Fruit fly (Drosophila melanogaster) Kc167 (cell line): ENCODE data around the gene CG34427.

ENCODE experiments used
- Myc ChIP-seq: fragments of >200 bp; optimal IDR thresholded peaks from 2 replicates; lab custom pipeline; 2017; ENCODE audit warnings: missing external identifiers
- Sin3A ChIP-seq: fragments of >200 bp; optimal IDR thresholded peaks from 2 replicates; lab custom pipeline; 2018; ENCODE audit warnings: missing external identifiers
- h ChIP-seq: fragments of >200 bp; optimal IDR thresholded peaks from 3 replicates; lab custom pipeline; 2018; ENCODE audit warnings: missing external identifiers
- insv ChIP-seq: fragments of >200 bp; optimal IDR thresholded peaks from 3 replicates; lab custom pipeline; 2018; ENCODE audit warnings: missing external identifiers
- psq ChIP-seq: fragments of >200 bp; optimal IDR thresholded peaks from 2 replicates; lab custom pipeline; 2017; ENCODE audit warnings: missing external identifiers
- ttk ChIP-seq: sonication (Bioruptor generic); optimal IDR thresholded peaks from 2 replicates; lab custom pipeline; 2017; ENCODE audit warnings: missing external identifiers

The CG34427 gene

DNA sequence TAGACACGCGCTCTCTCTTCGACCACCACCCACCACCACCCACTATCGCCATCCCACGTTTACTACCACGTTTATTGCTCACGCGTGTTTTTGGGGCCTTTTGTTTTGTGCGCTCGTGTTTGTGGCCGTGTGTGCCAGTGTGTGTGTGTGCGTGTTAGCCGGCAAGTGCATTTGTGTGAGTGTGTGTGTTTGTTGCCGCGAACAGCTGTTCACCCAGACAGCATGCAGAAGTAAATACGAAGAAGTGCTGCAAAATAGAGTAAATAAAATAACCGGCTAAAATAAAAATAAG, 23.2 kb downstream of the CG34427 start:
- no peak for TF ChIP-seq insv (lab: Kevin White, UChicago)
- no peak for TF ChIP-seq psq (lab: Kevin White, UChicago)

- TF ChIP-seq insv (lab: Kevin White, UChicago) (no peak), Sin3A (lab: Kevin White, UChicago) (no peak), ttk (lab: Kevin White, UChicago) (no peak)
Observed at dm6 chr3L:8829572-8829971, 25.0 kb downstream of the CG34427 start.

dm6 chr3L:8830017-8830702, 25.6 kb downstream of the CG34427 start:
- no peak for TF ChIP-seq Sin3A (lab: Kevin White, UChicago)
- TF ChIP-seq ttk (lab: Kevin White, UChicago): no peak
- no peak for TF ChIP-seq Myc (lab: Kevin White, UChicago)
- TF ChIP-seq insv (lab: Kevin White, UChicago): no peak

DNA sequence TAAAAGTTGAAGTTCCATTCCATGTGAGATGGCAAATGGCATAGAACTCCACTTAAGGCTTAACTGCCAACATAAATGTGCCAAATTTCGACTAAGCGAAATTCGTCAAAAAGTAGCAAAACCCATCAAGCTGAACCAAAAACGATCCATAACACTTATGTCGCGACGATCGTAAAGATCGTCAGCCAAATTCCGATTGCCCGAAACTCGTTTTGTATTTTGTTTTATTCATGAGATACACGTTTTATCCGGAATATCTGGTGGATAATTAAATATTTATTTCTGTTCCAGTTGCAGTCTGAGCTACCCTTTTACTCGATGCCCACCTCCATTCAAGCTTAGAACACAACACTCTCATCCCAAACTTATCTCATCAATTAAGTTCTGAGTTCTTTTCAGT, 26.4 kb downstream of the CG34427 start:
- TF ChIP-seq psq (lab: Kevin White, UChicago) (no peak), Myc (lab: Kevin White, UChicago) (no peak), ttk (lab: Kevin White, UChicago) (no peak), insv (lab: Kevin White, UChicago) (no peak), h (lab: Kevin White, UChicago) (no peak), Sin3A (lab: Kevin White, UChicago) (no peak)

DNA sequence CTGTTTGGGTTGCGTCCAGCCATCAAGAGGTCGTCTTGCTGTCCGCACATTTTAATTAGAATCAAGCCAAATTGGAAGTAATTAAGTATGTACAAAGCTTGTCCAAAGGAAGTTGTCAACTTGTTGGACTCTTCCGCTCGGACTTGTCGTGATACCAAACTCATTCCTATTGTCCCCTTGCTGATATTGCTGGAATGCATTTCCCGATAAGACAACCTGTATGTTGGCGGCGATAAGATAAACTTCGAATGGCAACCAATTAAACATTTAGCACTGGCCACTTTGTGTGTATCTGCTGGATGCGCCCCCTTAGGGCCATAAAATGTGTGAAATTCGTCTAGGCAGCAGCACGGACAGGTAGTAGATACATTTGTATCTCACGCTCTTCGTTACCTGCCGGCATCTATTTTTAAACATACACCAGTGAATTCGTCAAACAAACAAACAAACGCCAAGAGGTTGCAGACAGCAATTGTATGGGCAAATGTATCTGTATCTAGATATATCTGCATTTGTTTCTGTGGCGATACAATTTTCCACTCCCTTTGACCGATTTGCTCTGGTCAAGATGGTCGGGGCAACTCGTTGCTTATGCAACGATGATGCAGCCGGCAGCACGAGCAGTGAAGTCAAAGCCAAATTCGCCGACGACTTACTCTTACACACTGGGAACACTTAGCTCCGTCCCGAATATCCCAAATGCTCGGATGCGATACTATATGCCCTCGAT, 28.3 kb downstream of the CG34427 start:
- TF ChIP-seq Sin3A (lab: Kevin White, UChicago) (no peak), Myc (lab: Kevin White, UChicago) (no peak), ttk (lab: Kevin White, UChicago) (no peak)

dm6 chr3L:8833467-8833802, 28.9 kb downstream of the CG34427 start:
- no peak for TF ChIP-seq Myc (lab: Kevin White, UChicago)
- TF ChIP-seq insv (lab: Kevin White, UChicago): no peak
- TF ChIP-seq Sin3A (lab: Kevin White, UChicago): no peak
- no peak for TF ChIP-seq ttk (lab: Kevin White, UChicago)
- TF ChIP-seq h (lab: Kevin White, UChicago): no peak
- TF ChIP-seq psq (lab: Kevin White, UChicago): no peak

DNA sequence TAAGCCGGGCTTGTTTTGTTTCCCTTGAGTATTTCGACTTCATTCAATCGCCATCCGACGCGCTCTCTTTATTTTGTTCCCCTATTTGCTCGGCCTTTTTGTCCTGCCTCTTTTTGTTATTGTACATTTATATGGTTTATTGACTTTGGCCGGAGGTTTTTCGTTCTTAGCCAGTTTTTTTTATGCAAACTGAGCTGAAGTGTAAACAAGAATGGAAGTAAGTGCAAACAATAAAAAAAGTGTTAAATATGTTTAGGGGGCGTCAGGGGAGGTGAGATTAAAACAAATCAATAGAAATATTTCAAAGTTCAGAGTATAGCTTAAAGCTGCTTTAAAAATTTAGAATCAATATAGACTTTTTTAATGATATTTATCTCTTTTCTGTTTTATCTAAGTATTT, 29.9 kb downstream of the CG34427 start:
- TF ChIP-seq psq (lab: Kevin White, UChicago): no peak
- no peak for TF ChIP-seq Myc (lab: Kevin White, UChicago)
- no peak for TF ChIP-seq insv (lab: Kevin White, UChicago)
- no peak for TF ChIP-seq Sin3A (lab: Kevin White, UChicago)
- no peak for TF ChIP-seq h (lab: Kevin White, UChicago)
- no peak for TF ChIP-seq ttk (lab: Kevin White, UChicago)

- TF ChIP-seq h (lab: Kevin White, UChicago) (no peak), insv (lab: Kevin White, UChicago) (no peak), psq (lab: Kevin White, UChicago) (no peak), Myc (lab: Kevin White, UChicago) (no peak), Sin3A (lab: Kevin White, UChicago) (no peak), ttk (lab: Kevin White, UChicago) (no peak)
Observed at dm6 chr3L:8834886-8835285, 30.3 kb downstream of the CG34427 start.

- TF ChIP-seq psq (lab: Kevin White, UChicago) (no peak), Sin3A (lab: Kevin White, UChicago) (no peak), insv (lab: Kevin White, UChicago) (no peak), ttk (lab: Kevin White, UChicago) (no peak), Myc (lab: Kevin White, UChicago) (no peak), h (lab: Kevin White, UChicago) (no peak)
Observed at dm6 chr3L:8835441-8835840, 30.9 kb downstream of the CG34427 start.

DNA sequence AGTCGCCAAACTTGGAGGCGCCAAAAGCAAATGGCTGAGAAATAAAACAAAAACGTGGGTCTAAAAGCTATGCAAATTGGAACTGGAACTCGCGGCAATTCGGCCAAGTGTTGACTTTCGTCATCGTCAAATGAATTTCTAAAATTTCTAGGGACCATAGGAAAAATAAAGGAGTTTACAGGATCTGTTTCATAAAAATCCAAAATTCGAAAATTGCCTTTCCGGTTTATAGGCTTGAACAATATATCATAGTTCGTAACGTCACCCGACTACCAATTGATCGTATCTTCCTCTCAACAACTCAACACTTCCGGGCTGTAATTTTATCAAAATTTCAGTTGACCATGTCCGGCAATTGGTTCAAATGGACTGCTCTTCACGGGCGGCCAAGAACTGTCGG, 31.6 kb downstream of the CG34427 start, which contains the start of gene CG32026:
TSS of gene CG32026 (plus strand) at position 301 of the 400 bp plus-strand sequence.
- no peak for TF ChIP-seq psq (lab: Kevin White, UChicago)
- no peak for TF ChIP-seq insv (lab: Kevin White, UChicago)
- no peak for TF ChIP-seq Myc (lab: Kevin White, UChicago)
- no peak for TF ChIP-seq ttk (lab: Kevin White, UChicago)
- TF ChIP-seq h (lab: Kevin White, UChicago): no peak
- TF ChIP-seq Sin3A (lab: Kevin White, UChicago): no peak

dm6 chr3L:8839130-8839529, 34.6 kb downstream of the CG34427 start:
- TF ChIP-seq insv (lab: Kevin White, UChicago): no peak
- TF ChIP-seq Myc (lab: Kevin White, UChicago): no peak
- no peak for TF ChIP-seq Sin3A (lab: Kevin White, UChicago)
- no peak for TF ChIP-seq h (lab: Kevin White, UChicago)
- TF ChIP-seq ttk (lab: Kevin White, UChicago): no peak
- no peak for TF ChIP-seq psq (lab: Kevin White, UChicago)
